Worm (Caenorhabditis elegans): Measurements from ENCODE around the gene H23N18.5.

DNA sequence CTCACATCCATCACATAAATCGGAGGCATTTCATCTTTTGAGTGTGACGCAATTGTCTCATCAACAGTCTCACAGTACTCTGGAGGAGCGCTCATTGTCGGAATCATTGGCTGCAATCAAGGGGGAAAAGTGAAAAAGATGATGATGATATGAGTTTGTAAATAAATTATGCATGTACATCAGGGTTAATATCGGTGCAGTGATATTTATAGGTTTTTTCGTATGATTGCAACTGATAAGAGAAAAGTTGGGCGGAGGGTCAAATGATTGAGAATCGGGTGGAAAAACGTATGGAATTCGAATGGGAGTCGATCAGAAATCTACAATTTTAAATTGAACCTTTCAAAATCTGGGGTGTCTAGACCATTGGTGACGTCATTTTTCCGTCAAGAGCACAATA lies 2.7 kb upstream of the H23N18.5 start, which contains the start of gene H23N18.6:
- TF ChIP-seq ceh-27 (GFP tag; optimal IDR thresholded peaks at IDR 0.05) (no peak), B0261.1 (tag; optimal IDR thresholded peaks at IDR 0.05) (no peak), ama-1 (optimal IDR thresholded peaks at IDR 0.05) (no peak), ama-1 (GFP tag; optimal IDR thresholded peaks at IDR 0.05) (no peak), bed-1 (GFP tag; IDR thresholded peaks at IDR 0.05) (no peak), unc-62 (GFP tag; optimal IDR thresholded peaks at IDR 0.05) (no peak), atf-7 (tag; optimal IDR thresholded peaks at IDR 0.05) (no peak), ZK185.1 (tag; optimal IDR thresholded peaks at IDR 0.05; ENCODE audit: poor library complexity, severe bottlenecking) (no peak), nhr-27 (tag; optimal IDR thresholded peaks at IDR 0.05) (no peak), Y53F4B.3 (GFP tag; IDR thresholded peaks at IDR 0.05) (no peak), madf-10 (tag; optimal IDR thresholded peaks at IDR 0.05) (no peak), Y95B8A.8 (GFP tag; IDR thresholded peaks at IDR 0.05) (no peak)

Data from whole organism, young adult.